Worm (Caenorhabditis elegans): ENCODE measurements around the gene Y13C8A.1.

Y13C8A.1 gene

DNA sequence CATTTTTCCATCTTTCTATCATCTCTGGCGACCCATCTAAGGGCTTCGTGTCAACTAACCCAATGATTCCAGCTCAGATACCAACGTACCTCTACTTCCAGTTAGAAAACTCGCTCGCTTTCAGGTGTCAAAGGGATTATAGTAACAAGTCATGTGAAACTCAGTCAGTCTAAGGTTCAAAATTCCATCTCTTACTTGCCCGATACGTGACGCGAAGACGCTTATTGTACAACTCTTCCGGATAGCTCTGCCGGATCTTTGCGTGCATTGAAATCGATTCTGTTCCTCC is 46.8 kb downstream of the Y13C8A.1 start:
- peak; percentile 58 for TF ChIP-seq skn-1 (tag; optimal IDR thresholded peaks at IDR 0.05)
- TF ChIP-seq ceh-82 (tag; optimal IDR thresholded peaks at IDR 0.05), result peak in 1 of 3 experiments; percentile 20
- TF ChIP-seq lin-13 (GFP tag; optimal IDR thresholded peaks at IDR 0.05), result no peak

DNA sequence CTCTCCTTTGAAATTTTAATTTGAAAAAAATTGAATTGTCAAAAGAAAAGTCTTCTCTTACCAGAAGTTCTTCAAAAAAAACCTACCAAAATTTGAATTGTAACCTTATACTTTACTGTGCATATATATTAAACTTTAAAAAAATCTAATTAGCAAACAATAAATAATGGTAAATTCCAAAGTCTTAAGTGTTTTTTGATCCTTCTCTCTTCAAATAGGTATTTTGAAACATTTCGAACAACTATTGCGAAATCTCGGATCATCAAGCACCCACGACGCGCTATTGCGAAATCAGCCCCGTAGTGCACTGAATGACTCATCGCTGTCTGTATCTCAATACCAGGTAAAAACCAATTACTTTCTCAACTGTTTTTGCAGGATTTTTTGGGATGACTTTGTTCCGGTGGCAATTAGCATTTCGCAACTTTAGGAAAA is 47.2 kb downstream of the Y13C8A.1 start:
- no peak for TF ChIP-seq dsc-1 (tag; optimal IDR thresholded peaks at IDR 0.05)
- TF ChIP-seq elt-2 (tag; optimal IDR thresholded peaks at IDR 0.05), result no peak
- TF ChIP-seq fkh-8 (tag; optimal IDR thresholded peaks at IDR 0.05), result peak; percentile 57
- no peak for TF ChIP-seq tbx-2 (tag; optimal IDR thresholded peaks at IDR 0.05)
- no peak for TF ChIP-seq nhr-77 (tag; optimal IDR thresholded peaks at IDR 0.05)
- TF ChIP-seq mef-2 (tag; optimal IDR thresholded peaks at IDR 0.05), result no peak
- peak; percentile 21 to 33 (median 21) for TF ChIP-seq ceh-82 (tag; optimal IDR thresholded peaks at IDR 0.05)
- peak; percentile 48 for TF ChIP-seq ztf-4 (tag; optimal IDR thresholded peaks at IDR 0.05)
- peak; percentile 3 for TF ChIP-seq nhr-20 (tag; optimal IDR thresholded peaks at IDR 0.05)
- TF ChIP-seq lin-14 (GFP tag; optimal IDR thresholded peaks at IDR 0.05), result peak; percentile 43
- TF ChIP-seq fkh-4 (tag; optimal IDR thresholded peaks at IDR 0.05; ENCODE audit: borderline replicate concordance), result no peak
- no peak for TF ChIP-seq ceh-8 (GFP tag; optimal IDR thresholded peaks at IDR 0.05)
- TF ChIP-seq ceh-88 (GFP tag; IDR thresholded peaks at IDR 0.05), result peak; percentile 15; the same call in 1 of the 2 replicates
- TF ChIP-seq C16A3.4 (tag; optimal IDR thresholded peaks at IDR 0.05), result no peak
- no peak for TF ChIP-seq nhr-12 (tag; optimal IDR thresholded peaks at IDR 0.05)
- TF ChIP-seq fkh-10 (GFP tag; optimal IDR thresholded peaks at IDR 0.05), result no peak
- peak; percentile 47 for TF ChIP-seq nhr-47 (tag; optimal IDR thresholded peaks at IDR 0.05)
- peak; percentile 63 for TF ChIP-seq pag-3 (tag; optimal IDR thresholded peaks at IDR 0.05; ENCODE audit: borderline replicate concordance, insufficient read depth)
- peak; percentile 39 for TF ChIP-seq grh-1 (GFP tag; IDR thresholded peaks at IDR 0.05)
- peak; percentile 94 for TF ChIP-seq zip-4 (GFP tag; optimal IDR thresholded peaks at IDR 0.05)
- peak; percentile 28 for TF ChIP-seq hpl-2 (GFP tag; optimal IDR thresholded peaks at IDR 0.05)
- peak; percentile 1 for TF ChIP-seq swsn-7 (tag; optimal IDR thresholded peaks at IDR 0.05)
- TF ChIP-seq nhr-28 (tag; optimal IDR thresholded peaks at IDR 0.05), result no peak
- TF ChIP-seq skn-1 (tag; optimal IDR thresholded peaks at IDR 0.05), result peak; percentile 76
- peak; percentile 91 for TF ChIP-seq ama-1 (optimal IDR thresholded peaks at IDR 0.05)
- TF ChIP-seq hlh-4 (tag; optimal IDR thresholded peaks at IDR 0.05), result no peak
- no peak for TF ChIP-seq tlp-1 (tag; optimal IDR thresholded peaks at IDR 0.05)
- TF ChIP-seq lin-39 (tag; optimal IDR thresholded peaks at IDR 0.05), result no peak
- no peak for TF ChIP-seq C04F5.9 (tag; optimal IDR thresholded peaks at IDR 0.05)
- no peak for TF ChIP-seq unc-98 (GFP tag; IDR thresholded peaks at IDR 0.05)
- no peak for TF ChIP-seq unc-86 (tag; optimal IDR thresholded peaks at IDR 0.05)
- no peak for TF ChIP-seq pqm-1 (tag; optimal IDR thresholded peaks at IDR 0.05)
- no peak for TF ChIP-seq aha-1 (tag; optimal IDR thresholded peaks at IDR 0.05)
- no peak for TF ChIP-seq irx-1 (tag; optimal IDR thresholded peaks at IDR 0.05)
- TF ChIP-seq snu-23 (GFP tag; optimal IDR thresholded peaks at IDR 0.05), result no peak
- TF ChIP-seq alr-1 (tag; optimal IDR thresholded peaks at IDR 0.05; ENCODE audit: borderline replicate concordance), result no peak
- TF ChIP-seq ztf-11 (tag; optimal IDR thresholded peaks at IDR 0.05), result peak in 1 of 2 experiments; percentile 22
- TF ChIP-seq nhr-85 (tag), result peak; percentile 19
- TF ChIP-seq mdl-1 (tag; optimal IDR thresholded peaks at IDR 0.05), result peak in 1 of 2 experiments; percentile 62
- TF ChIP-seq lin-15B (tag; optimal IDR thresholded peaks at IDR 0.05), result no peak
- no peak for TF ChIP-seq nhr-90 (tag; optimal IDR thresholded peaks at IDR 0.05; ENCODE audit: poor library complexity)
- TF ChIP-seq dpl-1 (GFP tag; optimal IDR thresholded peaks at IDR 0.05), result peak in 2 of 3 experiments; percentile 2 to 25
- no peak for TF ChIP-seq unc-62 (GFP tag; optimal IDR thresholded peaks at IDR 0.05)
- TF ChIP-seq lsy-2 (tag; optimal IDR thresholded peaks at IDR 0.05), result peak; percentile 7 to 39
- TF ChIP-seq pax-3 (tag; optimal IDR thresholded peaks at IDR 0.05), result peak; percentile 47
- peak in 1 of 2 experiments; percentile 50 for TF ChIP-seq egl-27 (tag; optimal IDR thresholded peaks at IDR 0.05)
- TF ChIP-seq zag-1 (tag; optimal IDR thresholded peaks at IDR 0.05), result no peak
- TF ChIP-seq nhr-237 (tag; optimal IDR thresholded peaks at IDR 0.05), result peak; percentile 46
- no peak for TF ChIP-seq nhr-19 (GFP tag; conservative IDR thresholded peaks at IDR 0.05)
- no peak for TF ChIP-seq lir-3 (tag; optimal IDR thresholded peaks at IDR 0.05; ENCODE audit: poor library complexity)
